Fruit fly (Drosophila melanogaster) Kc167 (cell line): Measurements from ENCODE around the gene TrpA1.

Experiments used
- h ChIP-seq: fragments of >200 bp; optimal IDR thresholded peaks from 3 replicates; lab custom pipeline; 2018; ENCODE audit warnings: missing external identifiers
- psq ChIP-seq: fragments of >200 bp; optimal IDR thresholded peaks from 2 replicates; lab custom pipeline; 2017; ENCODE audit warnings: missing external identifiers
- ttk ChIP-seq: sonication (Bioruptor generic); optimal IDR thresholded peaks from 2 replicates; lab custom pipeline; 2017; ENCODE audit warnings: missing external identifiers

- TF ChIP-seq h = no peak
- no peak for TF ChIP-seq psq (lab: Kevin White, UChicago)
- TF ChIP-seq ttk (lab: Kevin White, UChicago) = no peak
These were observed 44.8 kb upstream of the TrpA1 start for dm6 chr3L:8949823-8950222.
